Worm (Caenorhabditis elegans) whole organism, L4 larva: Measurements from ENCODE around the gene lips-1.
A peak's percentile ranks its signal among the peaks of the same experiment; 100 is the strongest.

Experiments used
- D1046.2 ChIP-seq: fragments of 200-800 bp; sonication (Bioruptor generic); IDR thresholded peaks from 2 replicates; pipeline ENCODE4 v1.3.6; 2022; ENCODE audit warnings: missing genetic modification characterization, missing compliant biosample characterization
- F44E2.7 ChIP-seq: fragments of 200-800 bp; sonication (Bioruptor generic); IDR thresholded peaks from 2 replicates; pipeline ENCODE4 v2.1.2; 2022; ENCODE audit warnings: missing genetic modification characterization, missing compliant biosample characterization
- T20F7.1 ChIP-seq: fragments of 200-800 bp; sonication (Bioruptor generic); optimal IDR thresholded peaks from 2 replicates; lab custom pipeline; 2018; ENCODE audit warnings: mild to moderate bottlenecking, missing genetic modification characterization, missing compliant biosample characterization
- Y105C5A.15 ChIP-seq: fragments of 200-800 bp; sonication (Bioruptor generic); IDR thresholded peaks from 2 replicates; pipeline ENCODE4 v1.3.6; 2022; ENCODE audit warnings: missing genetic modification characterization, missing compliant biosample characterization
- Y48G9A.11 ChIP-seq: fragments of 200-800 bp; sonication (Bioruptor generic); IDR thresholded peaks from 2 replicates; pipeline ENCODE4 v1.3.6; 2022; ENCODE audit warnings: missing genetic modification reagents, missing genetic modification characterization, missing compliant biosample characterization
- ZK337.2 ChIP-seq: fragments of 200-800 bp; sonication (Bioruptor generic); IDR thresholded peaks from 2 replicates; pipeline ENCODE4 v1.3.6; 2022; ENCODE audit warnings: missing genetic modification reagents, missing genetic modification characterization, missing compliant biosample characterization
- aha-1 ChIP-seq: fragments of 150-350 bp; peaks from one replicate; lab custom pipeline; 2014; ENCODE audit warnings: missing biosample characterization, missing genetic modification characterization
- aly-2 ChIP-seq: sonication (generic microtip); optimal IDR thresholded peaks from 2 replicates; lab custom pipeline; 2018; ENCODE audit warnings: missing biosample characterization, missing genetic modification characterization
- ama-1 ChIP-seq: fragments of 150-350 bp; optimal IDR thresholded peaks from 2 replicates; lab custom pipeline; 2014; ENCODE audit warnings: inconsistent platforms, mixed read lengths
- arid-1 ChIP-seq: fragments of 200-800 bp; sonication (Bioruptor generic); conservative IDR thresholded peaks from 2 replicates; pipeline ENCODE4 v1.3.6; 2022; ENCODE audit warnings: missing genetic modification reagents, missing genetic modification characterization, missing compliant biosample characterization
- attf-4 ChIP-seq: sonication (generic microtip); optimal IDR thresholded peaks from 3 replicates; lab custom pipeline; 2017; ENCODE audit warnings: missing biosample characterization, missing genetic modification characterization
- ceh-20 ChIP-seq: fragments of 200-800 bp; sonication (Bioruptor generic); IDR thresholded peaks from 2 replicates; pipeline ENCODE4 v1.3.6; 2022; ENCODE audit warnings: missing genetic modification reagents, missing genetic modification characterization, missing compliant biosample characterization
- ceh-62 ChIP-seq: sonication (generic microtip); optimal IDR thresholded peaks from 2 replicates; lab custom pipeline; 2017; ENCODE audit warnings: missing biosample characterization, missing genetic modification characterization
- ctbp-1 ChIP-seq: fragments of 200-800 bp; sonication (Bioruptor generic); IDR thresholded peaks from 2 replicates; pipeline ENCODE4 v1.3.6; 2022; ENCODE audit warnings: missing genetic modification reagents, missing genetic modification characterization, missing compliant biosample characterization
- daf-19 ChIP-seq: fragments of 200-800 bp; sonication (Bioruptor generic); conservative IDR thresholded peaks from 2 replicates; pipeline ENCODE4 v1.3.6; 2022; ENCODE audit warnings: missing genetic modification characterization, missing compliant biosample characterization
- daf-8 ChIP-seq: fragments of 200-800 bp; sonication (Bioruptor generic); IDR thresholded peaks from 2 replicates; pipeline ENCODE4 v1.3.6; 2022; ENCODE audit warnings: missing genetic modification characterization, missing compliant biosample characterization
- dmd-8 ChIP-seq: fragments of 200-800 bp; sonication (Bioruptor generic); IDR thresholded peaks from 2 replicates; pipeline ENCODE4 v1.3.6; 2022; ENCODE audit warnings: missing genetic modification characterization, missing compliant biosample characterization
- dmd-9 ChIP-seq: fragments of 200-800 bp; sonication (Bioruptor generic); IDR thresholded peaks from 2 replicates; pipeline ENCODE4 v1.3.6; 2022; ENCODE audit warnings: missing genetic modification reagents, missing genetic modification characterization, missing compliant biosample characterization
- dpl-1 ChIP-seq: fragments of 150-350 bp; optimal IDR thresholded peaks from 2 replicates; lab custom pipeline; 2014; ENCODE audit warnings: missing biosample characterization, missing genetic modification reagents, missing genetic modification characterization
- duxl-1 ChIP-seq: sonication (generic microtip); optimal IDR thresholded peaks from 2 replicates; lab custom pipeline; 2016; ENCODE audit warnings: mild to moderate bottlenecking, missing genetic modification characterization, moderate library complexity, missing compliant biosample characterization; ENCODE audit not compliant: poor library complexity
- egl-43 ChIP-seq: fragments of 200-800 bp; sonication (Bioruptor generic); IDR thresholded peaks from 2 replicates; pipeline ENCODE4 v1.3.6; 2022; ENCODE audit warnings: missing genetic modification reagents, missing genetic modification characterization, missing compliant biosample characterization
- fkh-10 ChIP-seq: fragments of 150-350 bp; optimal IDR thresholded peaks from 2 replicates; lab custom pipeline; 2014; ENCODE audit warnings: missing biosample characterization, missing genetic modification reagents, missing genetic modification characterization
- hif-1 ChIP-seq, 2 experiments: sonication (generic microtip); optimal IDR thresholded peaks; 2 replicates each; lab custom pipeline; 2016 to 2017; ENCODE audit warnings: missing compliant biosample characterization in 2 of 2, missing genetic modification characterization in 2 of 2, missing genetic modification reagents in 2 of 2, missing genotype in 2 of 2, mild to moderate bottlenecking in 1 of 2
- hlh-11 ChIP-seq: fragments of 200-800 bp; sonication (Bioruptor generic); optimal IDR thresholded peaks from 2 replicates; lab custom pipeline; 2018; ENCODE audit warnings: mild to moderate bottlenecking, missing genetic modification characterization, missing compliant biosample characterization
- hmg-1.1 ChIP-seq: fragments of 200-800 bp; sonication (Bioruptor generic); IDR thresholded peaks from 2 replicates; pipeline ENCODE4 v1.3.6; 2022; ENCODE audit warnings: missing genetic modification reagents, missing genetic modification characterization, missing compliant biosample characterization
- lin-1 ChIP-seq: fragments of 200-800 bp; sonication (Bioruptor generic); IDR thresholded peaks from 2 replicates; pipeline ENCODE4 v1.3.6; 2022; ENCODE audit warnings: missing genetic modification reagents, missing genetic modification characterization, missing compliant biosample characterization
- lin-13 ChIP-seq: fragments of 150-350 bp; optimal IDR thresholded peaks from 2 replicates; lab custom pipeline; 2014; ENCODE audit warnings: missing biosample characterization, missing genetic modification reagents, missing genetic modification characterization
- lin-29 ChIP-seq: fragments of 200-800 bp; sonication (Bioruptor generic); IDR thresholded peaks from 2 replicates; pipeline ENCODE4 v1.3.6; 2022; ENCODE audit warnings: missing genetic modification reagents, missing genetic modification characterization, missing compliant biosample characterization
- lsy-2 ChIP-seq, 2 experiments: fragments of 150-350 bp in 1 of 2; sonication (generic microtip) in 1 of 2; optimal IDR thresholded peaks; 2 replicates each; lab custom pipeline; 2014 to 2017; ENCODE audit warnings: missing biosample characterization in 2 of 2, missing genetic modification characterization in 2 of 2
- mxl-2 ChIP-seq: fragments of 200-800 bp; sonication (Bioruptor generic); conservative IDR thresholded peaks from 2 replicates; pipeline ENCODE4 v1.3.6; 2022; ENCODE audit warnings: missing genetic modification reagents, missing genetic modification characterization, missing compliant biosample characterization
- nhr-10 ChIP-seq: fragments of 150-350 bp; optimal IDR thresholded peaks from 2 replicates; lab custom pipeline; 2014; ENCODE audit warnings: missing biosample characterization, missing genetic modification characterization
- nhr-25 ChIP-seq: sonication (generic microtip); optimal IDR thresholded peaks from 2 replicates; lab custom pipeline; 2017; ENCODE audit warnings: missing genetic modification characterization, mild to moderate bottlenecking, missing compliant biosample characterization, antibody characterized with exemption, moderate library complexity, borderline replicate concordance; ENCODE audit not compliant: insufficient read depth
- nhr-48 ChIP-seq: sonication (generic microtip); optimal IDR thresholded peaks from 2 replicates; lab custom pipeline; 2016; ENCODE audit warnings: mild to moderate bottlenecking, missing genetic modification characterization, missing compliant biosample characterization
- nhr-6 ChIP-seq: fragments of 150-350 bp; optimal IDR thresholded peaks from 2 replicates; lab custom pipeline; 2014; ENCODE audit warnings: missing biosample characterization, missing genetic modification characterization
- nhr-76 ChIP-seq: fragments of 150-350 bp; optimal IDR thresholded peaks from 2 replicates; lab custom pipeline; 2014; ENCODE audit warnings: missing biosample characterization, missing genetic modification characterization
- pha-4 ChIP-seq, 2 experiments: fragments of 150-350 bp in 1 of 2; fragments of 200-800 bp in 1 of 2; sonication (Bioruptor generic) in 1 of 2; IDR thresholded peaks in 1 of 2; optimal IDR thresholded peaks in 1 of 2; 2 replicates each; pipeline versions ENCODE4 v1.3.6 to Lab custom; 2014 to 2022; ENCODE audit warnings: missing genetic modification characterization in 2 of 2, missing genetic modification reagents in 2 of 2, missing biosample characterization in 1 of 2, missing compliant biosample characterization in 1 of 2
- pqm-1 ChIP-seq: sonication (generic microtip); optimal IDR thresholded peaks from 2 replicates; lab custom pipeline; 2017; ENCODE audit warnings: missing biosample characterization, missing genetic modification characterization
- rbr-2 ChIP-seq: sonication (generic microtip); optimal IDR thresholded peaks from 2 replicates; lab custom pipeline; 2016; ENCODE audit warnings: missing genotype, missing genetic modification characterization, missing compliant biosample characterization
- sdz-12 ChIP-seq: fragments of 200-800 bp; sonication (Bioruptor generic); optimal IDR thresholded peaks from 2 replicates; lab custom pipeline; 2018; ENCODE audit warnings: mild to moderate bottlenecking, missing genetic modification characterization, missing compliant biosample characterization
- set-16 ChIP-seq: fragments of 200-800 bp; sonication (Bioruptor generic); IDR thresholded peaks from 2 replicates; pipeline ENCODE4 v1.3.6; 2022; ENCODE audit warnings: missing genetic modification reagents, missing genetic modification characterization, missing compliant biosample characterization
- snpc-1.2 ChIP-seq: fragments of 200-800 bp; sonication (Bioruptor generic); IDR thresholded peaks from 2 replicates; pipeline ENCODE4 v1.3.6; 2022; ENCODE audit warnings: missing genetic modification reagents, missing genetic modification characterization, missing compliant biosample characterization
- tag-97 ChIP-seq: fragments of 200-800 bp; sonication (Bioruptor generic); IDR thresholded peaks from 2 replicates; pipeline ENCODE4 v1.3.6; 2022; ENCODE audit warnings: missing genetic modification characterization, missing compliant biosample characterization
- vab-7 ChIP-seq: fragments of 200-800 bp; sonication (Bioruptor generic); IDR thresholded peaks from 2 replicates; pipeline ENCODE4 v1.3.6; 2022; ENCODE audit warnings: missing genetic modification reagents, missing genetic modification characterization, missing compliant biosample characterization
- zag-1 ChIP-seq: fragments of 150-350 bp; optimal IDR thresholded peaks from 2 replicates; lab custom pipeline; 2014; ENCODE audit warnings: missing biosample characterization, missing genetic modification characterization
- zfp-2 ChIP-seq: sonication (generic microtip); optimal IDR thresholded peaks from 2 replicates; lab custom pipeline; 2016; ENCODE audit warnings: mild to moderate bottlenecking, missing genetic modification characterization, missing compliant biosample characterization
- zfp-3 ChIP-seq: fragments of 200-800 bp; sonication (Bioruptor generic); conservative IDR thresholded peaks from 2 replicates; pipeline ENCODE4 v1.3.6; 2022; ENCODE audit warnings: missing genetic modification reagents, missing genetic modification characterization, missing compliant biosample characterization
- ztf-7 ChIP-seq: fragments of 150-350 bp; optimal IDR thresholded peaks from 2 replicates; lab custom pipeline; 2014; ENCODE audit warnings: missing biosample characterization, missing genetic modification characterization

The lips-1 gene

DNA sequence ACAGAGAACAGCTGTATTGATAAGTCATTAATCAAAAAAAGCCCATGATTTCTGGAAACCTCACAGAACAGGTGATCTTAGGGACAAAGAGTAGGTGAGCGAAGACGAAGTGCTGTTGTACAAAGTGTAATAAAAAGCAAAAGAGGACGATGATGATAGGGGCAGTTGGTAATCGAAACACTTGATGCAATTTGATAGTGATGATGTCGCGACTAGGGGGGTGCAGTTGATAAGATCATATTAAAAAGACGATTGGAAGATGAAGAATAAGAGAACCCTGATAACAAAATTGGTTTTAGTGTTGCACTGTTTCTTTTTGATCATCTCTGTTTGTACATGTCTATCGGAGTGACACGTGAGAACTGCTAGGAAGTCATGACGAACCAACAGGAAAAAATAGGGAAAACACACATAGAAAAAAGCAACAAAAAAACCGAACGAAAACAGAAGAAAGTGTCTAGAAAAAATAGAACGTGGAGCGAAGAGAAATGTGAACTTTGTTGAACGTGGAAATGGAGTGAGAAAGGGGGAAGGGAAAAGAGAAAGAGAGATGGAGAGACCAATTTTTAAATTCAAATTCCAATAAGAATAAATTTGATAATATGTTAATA is 16.9 kb downstream of the lips-1 start (continued):
- TF ChIP-seq zag-1 (tag; lab: Kevin White, UChicago) (no peak), ceh-20 (GFP tag; lab: Robert Waterston, UW) (peak; percentile 88), ceh-62 (tag; lab: Kevin White, UChicago) (no peak), fkh-10 (GFP tag; lab: Kevin White, UChicago) (no peak), lin-29 (GFP tag; lab: Robert Waterston, UW) (no peak), nhr-10 (tag; lab: Kevin White, UChicago) (peak; percentile 70), lsy-2 (tag; optimal IDR thresholded peaks at IDR 0.05; lab: Kevin White, UChicago) (peak in 1 of 2 experiments; percentile 68)

DNA sequence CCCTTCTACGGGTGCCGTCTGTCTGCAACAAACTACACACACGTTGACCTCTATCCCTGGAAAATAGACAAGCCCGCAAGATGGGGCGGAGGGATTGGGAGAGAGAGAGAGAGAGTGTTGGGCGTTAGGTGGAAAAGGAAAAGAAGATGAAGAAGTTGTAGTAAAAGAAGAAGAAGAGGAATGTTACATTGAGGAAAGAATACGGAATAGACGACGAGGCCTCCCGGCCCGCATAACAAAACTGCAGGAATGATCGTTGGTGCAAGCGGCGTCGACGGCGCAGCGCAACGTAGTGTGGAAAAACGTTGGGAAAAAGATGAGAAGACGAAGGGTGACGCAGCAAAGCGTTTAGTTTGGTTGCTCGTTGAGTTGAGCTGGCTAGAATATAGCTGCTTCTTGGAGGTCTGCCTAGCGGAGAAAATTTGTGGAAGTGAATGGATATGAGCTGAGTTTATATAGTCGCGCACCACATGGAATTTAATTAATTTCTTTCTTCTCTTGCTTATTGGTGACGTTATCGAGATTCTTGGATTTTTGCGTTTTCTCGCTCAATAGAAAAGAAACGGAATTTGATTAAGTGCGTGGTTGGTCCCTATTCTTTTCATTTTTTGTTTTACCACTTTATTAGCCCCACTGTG is 17.7 kb downstream of the lips-1 start:
- TF ChIP-seq zfp-3 (GFP tag; lab: Robert Waterston, UW) (no peak), aha-1 (peak; percentile 98), ctbp-1 (GFP tag; lab: Robert Waterston, UW) (peak; percentile 42; the same call in 1 of the 2 replicates), dmd-9 (no peak), set-16 (GFP tag; lab: Robert Waterston, UW) (peak; percentile 14; the same call in 1 of the 2 replicates), Y48G9A.11 (no peak), dpl-1 (GFP tag; lab: Kevin White, UChicago) (no peak), zfp-2 (no peak), ama-1 (no peak), vab-7 (GFP tag; lab: Robert Waterston, UW) (no peak), rbr-2 (tag; lab: Kevin White, UChicago) (peak; percentile 57), nhr-76 (tag; lab: Kevin White, UChicago) (no peak), attf-4 (tag; lab: Kevin White, UChicago) (no peak), hif-1 (tag; optimal IDR thresholded peaks at IDR 0.05; lab: Kevin White, UChicago) (peak in 1 of 2 experiments; percentile 47), sdz-12 (GFP tag; lab: Kevin White, UChicago) (no peak), arid-1 (GFP tag; lab: Robert Waterston, UW) (no peak), mxl-2 (GFP tag; lab: Robert Waterston, UW) (no peak), nhr-48 (tag; lab: Kevin White, UChicago) (no peak), D1046.2 (GFP tag; lab: Robert Waterston, UW) (no peak), ZK337.2 (GFP tag; lab: Robert Waterston, UW) (no peak), hmg-1.1 (peak; percentile 63), Y105C5A.15 (GFP tag; lab: Robert Waterston, UW) (no peak), duxl-1 (tag; lab: Kevin White, UChicago) (no peak), tag-97 (GFP tag; lab: Robert Waterston, UW) (no peak), F44E2.7 (no peak), nhr-6 (tag; lab: Kevin White, UChicago) (no peak), pqm-1 (no peak), aly-2 (tag; lab: Kevin White, UChicago) (no peak), T20F7.1 (GFP tag; lab: Kevin White, UChicago) (no peak), daf-8 (no peak), egl-43 (GFP tag; lab: Robert Waterston, UW) (no peak), dmd-8 (no peak), daf-19 (GFP tag; lab: Robert Waterston, UW) (no peak), snpc-1.2 (GFP tag; lab: Robert Waterston, UW) (no peak), lin-13 (GFP tag; lab: Kevin White, UChicago) (no peak), hlh-11 (tag; lab: Kevin White, UChicago) (peak; percentile 75), nhr-25 (no peak), lin-1 (GFP tag; lab: Robert Waterston, UW) (no peak), nhr-10 (tag; lab: Kevin White, UChicago) (no peak), pha-4 (GFP tag; IDR thresholded peaks at IDR 0.05; lab: Robert Waterston, UW) (0 out of 2 replicates have a peak, but pooled peaks have one; percentile 10), pha-4 (tag; optimal IDR thresholded peaks at IDR 0.05; lab: Kevin White, UChicago) (no peak), ztf-7 (tag; lab: Kevin White, UChicago) (no peak)
